Fruit fly (Drosophila melanogaster) whole organism, prepupa: ENCODE measurements around the gene Idua.

Source experiments
- acj6 ChIP-seq: fragments of 200-800 bp; sonication (Bioruptor generic); optimal IDR thresholded peaks from 3 replicates; lab custom pipeline; 2016; ENCODE audit warnings: missing biosample characterization, missing genetic modification characterization
- topi ChIP-seq: fragments of 200-800 bp; sonication (Bioruptor generic); optimal IDR thresholded peaks from 3 replicates; lab custom pipeline; 2016; ENCODE audit warnings: missing biosample characterization, missing genetic modification characterization

DNA sequence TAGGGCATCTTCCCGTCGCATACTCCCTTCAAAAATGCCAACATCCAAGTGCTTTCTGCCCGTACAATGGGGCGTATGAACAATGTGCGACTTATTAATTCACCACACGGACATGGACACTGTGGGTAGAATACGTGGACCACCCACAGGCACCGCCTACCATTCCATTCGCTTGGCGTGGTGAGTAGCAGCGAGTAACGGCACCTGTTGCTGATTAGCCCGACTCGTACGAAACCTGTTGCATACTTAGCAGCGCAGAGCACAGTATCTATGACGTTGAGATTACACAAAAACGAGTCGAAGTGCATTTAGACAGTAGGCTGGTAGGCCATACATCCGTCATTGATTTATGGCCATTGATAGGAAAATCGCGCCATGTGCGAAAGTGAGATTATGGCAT is 30.8 kb downstream of the Idua start:
- no peak for TF ChIP-seq acj6 (GFP tag; lab: Kevin White, UChicago)
- no peak for TF ChIP-seq topi (GFP tag; lab: Kevin White, UChicago)
